Fruit fly (Drosophila melanogaster): ENCODE results near the gene CG45049.

DNA sequence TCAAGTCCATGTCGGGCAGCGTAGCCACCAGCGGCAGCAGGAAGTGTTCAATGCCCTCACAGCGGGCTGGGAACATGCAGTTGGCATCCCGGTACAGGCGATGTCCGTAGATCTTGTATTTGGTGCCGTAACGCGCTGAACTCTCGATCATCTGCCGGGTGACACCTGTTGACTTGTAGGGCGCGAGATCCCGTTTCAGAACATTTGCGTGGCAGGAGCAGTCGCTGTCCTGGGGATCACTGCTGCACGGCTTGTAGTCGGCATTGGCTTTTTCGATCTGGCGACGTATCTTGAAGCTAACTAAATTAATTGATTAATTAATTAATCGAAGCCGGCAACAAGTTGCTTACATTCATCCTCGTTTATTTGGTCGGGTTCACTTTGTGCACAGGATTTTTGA, 23.3 kb downstream of the CG45049 start:
- TF ChIP-seq EcR (GFP tag; optimal IDR thresholded peaks at IDR 0.05) (no peak), pan (optimal IDR thresholded peaks at IDR 0.05) (no peak), CG8478 (optimal IDR thresholded peaks at IDR 0.05) (no peak), Dll (optimal IDR thresholded peaks at IDR 0.05) (no peak), psq (optimal IDR thresholded peaks at IDR 0.05) (no peak)

All from whole organism.